Worm (Caenorhabditis elegans): ENCODE results near the gene amt-1.
A peak's percentile ranks its signal among the peaks of the same experiment; 100 is the strongest.

The amt-1 gene

ce11 chrX:4585579-4585978, 14.3 kb downstream of the amt-1 start, which contains the start of gene C05E11.7:
C05E11.7 (minus strand) TSS chrX:4585679.
- TF ChIP-seq nhr-120 (GFP tag; IDR thresholded peaks at IDR 0.05) (no peak), rec-8 (tag; optimal IDR thresholded peaks at IDR 0.05) (no peak), ama-1 (optimal IDR thresholded peaks at IDR 0.05) (no peak), ama-1 (GFP tag; optimal IDR thresholded peaks at IDR 0.05) (no peak)

DNA sequence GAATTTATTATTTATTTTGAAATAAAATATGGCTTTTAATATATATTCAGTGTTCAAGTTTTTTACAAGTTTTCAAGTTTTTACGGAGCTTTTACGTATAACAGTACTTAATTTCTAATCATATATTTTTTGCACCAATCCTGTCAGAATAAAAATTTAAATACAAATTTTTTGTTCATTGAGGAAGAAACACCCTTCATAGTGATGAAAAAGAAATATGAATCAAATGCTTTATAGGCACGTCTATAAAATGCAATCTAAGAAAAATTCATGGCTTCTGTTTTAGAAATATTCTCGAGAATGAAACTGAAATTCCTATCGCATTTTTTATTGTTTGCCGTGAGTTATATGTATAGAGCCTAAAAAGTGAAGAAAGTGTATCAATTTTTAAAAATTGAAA, 15.4 kb downstream of the amt-1 start, which contains the start of gene C05E11.2:
TSS of gene C05E11.2 (plus strand) at position 301 of the 400 bp plus-strand sequence.
- TF ChIP-seq efl-1 (GFP tag; optimal IDR thresholded peaks at IDR 0.05), result no peak
- TF ChIP-seq tbp1 (GFP tag; optimal IDR thresholded peaks at IDR 0.05), result no peak
- no peak for TF ChIP-seq C17E4.6 (GFP tag; IDR thresholded peaks at IDR 0.05)
- no peak for TF ChIP-seq T07F8.4 (tag; optimal IDR thresholded peaks at IDR 0.05)
- no peak for TF ChIP-seq chd-7 (tag; optimal IDR thresholded peaks at IDR 0.05)
- no peak for TF ChIP-seq attf-3 (GFP tag; conservative IDR thresholded peaks at IDR 0.05)
- TF ChIP-seq nhr-90 (tag; optimal IDR thresholded peaks at IDR 0.05), result no peak
- TF ChIP-seq nhr-120 (GFP tag; IDR thresholded peaks at IDR 0.05), result no peak
- no peak for TF ChIP-seq pbrm-1 (GFP tag; IDR thresholded peaks at IDR 0.05)
- no peak for TF ChIP-seq rpc-1 (optimal IDR thresholded peaks at IDR 0.05)
- TF ChIP-seq rpc-1 (tag; optimal IDR thresholded peaks at IDR 0.05), result no peak
- no peak for TF ChIP-seq snpc-1.3 (tag; optimal IDR thresholded peaks at IDR 0.05; ENCODE audit: insufficient read depth)
- no peak for TF ChIP-seq atf-7 (tag; optimal IDR thresholded peaks at IDR 0.05)
- no peak for TF ChIP-seq xnd-1 (tag; optimal IDR thresholded peaks at IDR 0.05)
- TF ChIP-seq ztf-3 (GFP tag; optimal IDR thresholded peaks at IDR 0.05), result no peak
- no peak for TF ChIP-seq rec-8 (tag; optimal IDR thresholded peaks at IDR 0.05)
- TF ChIP-seq B0019.2 (GFP tag; conservative IDR thresholded peaks at IDR 0.05), result no peak
- TF ChIP-seq somi-1 (GFP tag; optimal IDR thresholded peaks at IDR 0.05), result no peak

DNA sequence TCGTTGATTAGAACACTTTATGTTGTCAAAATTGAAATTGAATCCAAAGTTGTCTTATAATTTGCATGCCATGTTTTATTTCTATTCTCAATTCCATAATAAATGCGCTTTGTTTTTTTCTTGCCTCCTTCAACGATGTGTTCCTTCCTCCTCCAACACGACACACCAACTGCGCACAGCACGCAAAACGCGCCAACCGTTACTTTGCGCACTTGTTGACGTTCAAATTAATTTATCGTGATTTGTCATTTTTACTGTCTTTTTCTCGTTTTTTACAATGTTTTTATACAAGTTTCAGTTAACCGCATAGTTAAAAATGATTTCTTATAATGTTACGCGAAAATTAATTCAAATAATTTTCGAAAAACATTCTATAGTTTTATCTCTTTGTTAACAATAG, 16.7 kb downstream of the amt-1 start:
- TF ChIP-seq C06A6.2 (GFP tag; conservative IDR thresholded peaks at IDR 0.05) (no peak), tlf-1 (GFP tag; optimal IDR thresholded peaks at IDR 0.05) (no peak), cebp-2 (GFP tag; IDR thresholded peaks at IDR 0.05) (no peak), unc-62 (GFP tag; optimal IDR thresholded peaks at IDR 0.05) (no peak), B0261.1 (tag; optimal IDR thresholded peaks at IDR 0.05) (no peak), egl-44 (GFP tag; IDR thresholded peaks at IDR 0.05) (no peak), F22D6.2 (tag; optimal IDR thresholded peaks at IDR 0.05) (no peak), atf-7 (tag; optimal IDR thresholded peaks at IDR 0.05) (no peak), let-607 (tag; optimal IDR thresholded peaks at IDR 0.05) (peak; percentile 50 to 63), ztf-6 (GFP tag; IDR thresholded peaks at IDR 0.05) (no peak), sdz-38 (tag; optimal IDR thresholded peaks at IDR 0.05) (no peak), nfya-1 (tag; optimal IDR thresholded peaks at IDR 0.05; ENCODE audit: borderline replicate concordance, insufficient read depth) (no peak), sea-2 (GFP tag; IDR thresholded peaks at IDR 0.05) (no peak), hmg-1.2 (GFP tag; IDR thresholded peaks at IDR 0.05) (no peak), rpc-1 (optimal IDR thresholded peaks at IDR 0.05) (no peak), rpc-1 (tag; optimal IDR thresholded peaks at IDR 0.05) (no peak), die-1 (tag; optimal IDR thresholded peaks at IDR 0.05) (no peak), snpc-4 (GFP tag; optimal IDR thresholded peaks at IDR 0.05) (no peak), snpc-4 (tag; optimal IDR thresholded peaks at IDR 0.05) (peak in 1 of 4 experiments; percentile 29), ztf-18 (tag; optimal IDR thresholded peaks at IDR 0.05) (peak; percentile 90), nfya-2 (GFP tag; IDR thresholded peaks at IDR 0.05) (no peak), attf-5 (GFP tag; optimal IDR thresholded peaks at IDR 0.05) (peak; percentile 7), nhr-80 (tag; optimal IDR thresholded peaks at IDR 0.05) (peak; percentile 54), bed-1 (GFP tag; IDR thresholded peaks at IDR 0.05) (no peak), ceh-58 (GFP tag; IDR thresholded peaks at IDR 0.05) (no peak), xnd-1 (tag; optimal IDR thresholded peaks at IDR 0.05) (no peak)
